Fruit fly (Drosophila melanogaster) whole organism, embryonic: Measurements from ENCODE around the gene CG43446.

ENCODE experiments used
- Ada2b ChIP-seq: fragments of 200-800 bp; sonication (Bioruptor generic); IDR thresholded peaks from 2 replicates; pipeline ENCODE4 v1.3.6; 2022; ENCODE audit warnings: missing biosample characterization, missing genetic modification characterization
- Antp ChIP-seq: fragments of 200-800 bp; sonication (Bioruptor generic); optimal IDR thresholded peaks from 3 replicates; lab custom pipeline; 2016; ENCODE audit warnings: missing biosample characterization, missing genetic modification characterization
- Bgb ChIP-seq: fragments of 200-800 bp; sonication (Bioruptor generic); IDR thresholded peaks from 2 replicates; pipeline ENCODE4 v1.3.6; 2022; ENCODE audit warnings: missing biosample characterization, missing genetic modification characterization; ENCODE audit not compliant: partially characterized antibody
- CG10267 ChIP-seq: fragments of 200-800 bp; sonication (Bioruptor generic); optimal IDR thresholded peaks from 2 replicates; lab custom pipeline; 2018; ENCODE audit warnings: missing biosample characterization, mild to moderate bottlenecking, missing genetic modification characterization, moderate library complexity
- CG10979 ChIP-seq: fragments of 200-800 bp; sonication (Bioruptor generic); optimal IDR thresholded peaks from 2 replicates; lab custom pipeline; 2018; ENCODE audit warnings: missing biosample characterization, mild to moderate bottlenecking, missing genetic modification characterization, moderate library complexity
- CG11504 ChIP-seq: fragments of 200-800 bp; sonication (Bioruptor generic); optimal IDR thresholded peaks from 3 replicates; lab custom pipeline; 2019; ENCODE audit warnings: missing biosample characterization, mild to moderate bottlenecking, missing genetic modification characterization, moderate library complexity
- CG11695 ChIP-seq: fragments of 200-800 bp; sonication (Bioruptor generic); IDR thresholded peaks from 3 replicates; pipeline ENCODE4 v1.3.6; 2022; ENCODE audit warnings: missing biosample characterization, missing genetic modification characterization
- CG12744 ChIP-seq: fragments of 200-800 bp; sonication (Bioruptor generic); optimal IDR thresholded peaks from 2 replicates; lab custom pipeline; 2016; ENCODE audit warnings: missing biosample characterization, missing genetic modification characterization
- CG13424 ChIP-seq: fragments of 200-800 bp; sonication (Bioruptor generic); optimal IDR thresholded peaks from 2 replicates; lab custom pipeline; 2019; ENCODE audit warnings: missing biosample characterization, mild to moderate bottlenecking, missing genetic modification characterization, moderate library complexity
- CG15269 ChIP-seq: fragments of 200-800 bp; sonication (Bioruptor generic); optimal IDR thresholded peaks from 2 replicates; lab custom pipeline; 2018; ENCODE audit warnings: missing biosample characterization, mild to moderate bottlenecking, missing genetic modification characterization, moderate library complexity
- CG15601 ChIP-seq: fragments of 200-800 bp; sonication (Bioruptor generic); optimal IDR thresholded peaks from 3 replicates; lab custom pipeline; 2019; ENCODE audit warnings: missing biosample characterization, mild to moderate bottlenecking, missing genetic modification characterization, moderate library complexity
- CG17359 ChIP-seq: fragments of 200-800 bp; sonication (Bioruptor generic); optimal IDR thresholded peaks from 3 replicates; lab custom pipeline; 2018; ENCODE audit warnings: missing biosample characterization, mild to moderate bottlenecking, missing genetic modification characterization, moderate library complexity
- CG17568 ChIP-seq: fragments of 200-800 bp; sonication (Bioruptor generic); optimal IDR thresholded peaks from 2 replicates; lab custom pipeline; 2018; ENCODE audit warnings: missing biosample characterization, mild to moderate bottlenecking, missing genetic modification characterization, moderate library complexity
- CG18619 ChIP-seq: fragments of 200-800 bp; sonication (Bioruptor generic); optimal IDR thresholded peaks from 3 replicates; lab custom pipeline; 2017; ENCODE audit warnings: missing biosample characterization, mild to moderate bottlenecking, missing genetic modification characterization
- CG2120 ChIP-seq: fragments of 200-800 bp; sonication (Bioruptor generic); optimal IDR thresholded peaks from 3 replicates; lab custom pipeline; 2016; ENCODE audit warnings: missing biosample characterization, missing genetic modification characterization
- CG2712 ChIP-seq: fragments of 200-800 bp; optimal IDR thresholded peaks from 3 replicates; lab custom pipeline; 2019; ENCODE audit warnings: missing biosample characterization, mild to moderate bottlenecking, missing genetic modification characterization, moderate library complexity
- CG30403 ChIP-seq: fragments of 200-800 bp; sonication (Bioruptor generic); optimal IDR thresholded peaks from 3 replicates; lab custom pipeline; 2016; ENCODE audit warnings: missing biosample characterization, missing genetic modification characterization
- CG3847 ChIP-seq: fragments of 200-800 bp; sonication (Bioruptor generic); IDR thresholded peaks from 2 replicates; pipeline ENCODE4 v1.3.6; 2022; ENCODE audit warnings: missing biosample characterization, missing genetic modification characterization
- CG43689 ChIP-seq: fragments of 200-800 bp; sonication (Bioruptor generic); IDR thresholded peaks from 2 replicates; pipeline ENCODE4 v1.3.6; 2022; ENCODE audit warnings: missing biosample characterization, missing genetic modification characterization
- CG5180 ChIP-seq: fragments of 200-800 bp; sonication (Bioruptor generic); optimal IDR thresholded peaks from 3 replicates; lab custom pipeline; 2017; ENCODE audit warnings: missing biosample characterization, missing genetic modification characterization, mild to moderate bottlenecking, moderate library complexity, missing genetic modification reagents
- CG6791 ChIP-seq: fragments of 200-800 bp; sonication (Bioruptor generic); IDR thresholded peaks from 3 replicates; pipeline ENCODE4 v1.3.6; 2022; ENCODE audit warnings: missing biosample characterization, missing genetic modification characterization; ENCODE audit not compliant: partially characterized antibody
- CG7987 ChIP-seq: fragments of 200-800 bp; sonication (Bioruptor generic); optimal IDR thresholded peaks from 2 replicates; lab custom pipeline; 2018; ENCODE audit warnings: missing biosample characterization, mild to moderate bottlenecking, missing genetic modification characterization, moderate library complexity
- CG8290 ChIP-seq, 3 experiments: fragments of 200-800 bp; sonication (Bioruptor generic); optimal IDR thresholded peaks; 2 replicates each; lab custom pipeline; 2016 to 2019; ENCODE audit warnings: missing biosample characterization in 3 of 3, missing genetic modification characterization in 3 of 3, mild to moderate bottlenecking in 2 of 3, moderate library complexity in 1 of 3
- CG9876 ChIP-seq: fragments of 200-800 bp; sonication (Bioruptor generic); optimal IDR thresholded peaks from 2 replicates; lab custom pipeline; 2016; ENCODE audit warnings: missing biosample characterization, missing genetic modification characterization
- CG9932 ChIP-seq: fragments of 200-800 bp; sonication (Bioruptor generic); IDR thresholded peaks from 2 replicates; pipeline ENCODE4 v1.3.6; 2022; ENCODE audit warnings: missing biosample characterization, missing genetic modification characterization
- Dip2 ChIP-seq: fragments of 200-800 bp; sonication (Bioruptor generic); IDR thresholded peaks from 2 replicates; pipeline ENCODE4 v1.3.6; 2022; ENCODE audit warnings: missing biosample characterization, missing genetic modification characterization
- Dref ChIP-seq: fragments of 200-800 bp; sonication (Bioruptor generic); IDR thresholded peaks from 2 replicates; pipeline ENCODE4 v1.3.6; 2022; ENCODE audit warnings: missing biosample characterization, missing genetic modification characterization
- Fer3 ChIP-seq: fragments of 200-800 bp; sonication (Bioruptor generic); optimal IDR thresholded peaks from 2 replicates; lab custom pipeline; 2018; ENCODE audit warnings: missing biosample characterization, mild to moderate bottlenecking, missing genetic modification characterization, moderate library complexity
- Hr51 ChIP-seq, 2 experiments: fragments of 200-800 bp; sonication (Bioruptor generic); optimal IDR thresholded peaks; 2 replicates in 1 of 2; 3 replicates in 1 of 2; lab custom pipeline; 2016 to 2018; ENCODE audit warnings: missing biosample characterization in 2 of 2, missing genetic modification characterization in 2 of 2, mild to moderate bottlenecking in 1 of 2, moderate library complexity in 1 of 2
- Meics ChIP-seq: fragments of 200-800 bp; sonication (Bioruptor generic); optimal IDR thresholded peaks from 2 replicates; lab custom pipeline; 2017; ENCODE audit warnings: missing biosample characterization, mild to moderate bottlenecking, missing genetic modification characterization
- Nf-YA ChIP-seq: fragments of 200-800 bp; sonication (Bioruptor generic); IDR thresholded peaks from 2 replicates; pipeline ENCODE4 v1.3.6; 2022; ENCODE audit warnings: missing biosample characterization, missing genetic modification characterization
- Sox102F ChIP-seq: fragments of 200-800 bp; sonication (Bioruptor generic); optimal IDR thresholded peaks from 2 replicates; lab custom pipeline; 2018; ENCODE audit warnings: missing biosample characterization, mild to moderate bottlenecking, missing genetic modification characterization, moderate library complexity
- Trl ChIP-seq, 3 experiments: fragments of >200 bp in 2 of 3; fragments of 200-800 bp in 1 of 3; sonication (Bioruptor generic) in 1 of 3; optimal IDR thresholded peaks; 2 replicates in 1 of 3; 3 replicates in 2 of 3; lab custom pipeline; 2016 to 2017; ENCODE audit warnings: missing biosample characterization in 1 of 3, missing genetic modification characterization in 1 of 3
- Xbp1 ChIP-seq: fragments of 200-800 bp; sonication (Bioruptor generic); optimal IDR thresholded peaks from 3 replicates; lab custom pipeline; 2016; ENCODE audit warnings: missing biosample characterization, mild to moderate bottlenecking, missing genetic modification characterization
- chif ChIP-seq, 2 experiments: fragments of 200-800 bp; sonication (Bioruptor generic); optimal IDR thresholded peaks; 3 replicates each; lab custom pipeline; 2016; ENCODE audit warnings: missing biosample characterization in 2 of 2, missing genetic modification characterization in 2 of 2
- emc ChIP-seq: fragments of 200-800 bp; sonication (Bioruptor generic); optimal IDR thresholded peaks from 2 replicates; lab custom pipeline; 2016; ENCODE audit warnings: missing biosample characterization, missing genetic modification characterization
- fu2 ChIP-seq: fragments of 200-800 bp; sonication (Bioruptor generic); optimal IDR thresholded peaks from 2 replicates; lab custom pipeline; 2016; ENCODE audit warnings: missing biosample characterization, missing genetic modification characterization
- her ChIP-seq: fragments of 200-800 bp; sonication (Bioruptor generic); optimal IDR thresholded peaks from 2 replicates; lab custom pipeline; 2016; ENCODE audit warnings: missing biosample characterization, missing genetic modification characterization
- ind ChIP-seq: fragments of 200-800 bp; sonication (Bioruptor generic); optimal IDR thresholded peaks from 3 replicates; lab custom pipeline; 2016; ENCODE audit warnings: missing biosample characterization, missing genetic modification characterization
- kay ChIP-seq: fragments of 200-800 bp; sonication (Bioruptor generic); optimal IDR thresholded peaks from 2 replicates; lab custom pipeline; 2016; ENCODE audit warnings: missing biosample characterization, missing genetic modification characterization
- ken ChIP-seq: fragments of 200-800 bp; sonication (Bioruptor generic); IDR thresholded peaks from 3 replicates; pipeline ENCODE4 v1.3.6; 2022; ENCODE audit warnings: missing biosample characterization, missing genetic modification characterization
- lmd ChIP-seq: fragments of 200-800 bp; sonication (Bioruptor generic); IDR thresholded peaks from 2 replicates; pipeline ENCODE4 v1.3.6; 2022; ENCODE audit warnings: missing biosample characterization, missing genetic modification characterization
- pan ChIP-seq, 4 experiments: fragments of >200 bp in 3 of 4; fragments of 200-800 bp in 1 of 4; sonication (Bioruptor generic) in 1 of 4; optimal IDR thresholded peaks in 3 of 4; IDR thresholded peaks in 1 of 4; 2 replicates each; pipeline versions ENCODE4 v1.3.6 to Lab custom; 2017 to 2022; ENCODE audit warnings: missing biosample characterization in 2 of 4, missing genetic modification characterization in 2 of 4, mixed read lengths in 1 of 4
- pita ChIP-seq: fragments of 200-800 bp; sonication (Bioruptor generic); optimal IDR thresholded peaks from 2 replicates; lab custom pipeline; 2017; ENCODE audit warnings: missing biosample characterization, mild to moderate bottlenecking, missing genetic modification characterization
- pzg ChIP-seq: fragments of 200-800 bp; sonication (Bioruptor generic); optimal IDR thresholded peaks from 3 replicates; lab custom pipeline; 2018; ENCODE audit warnings: missing biosample characterization, mild to moderate bottlenecking, missing genetic modification characterization, moderate library complexity
- sug ChIP-seq: fragments of 200-800 bp; optimal IDR thresholded peaks from 2 replicates; lab custom pipeline; 2019; ENCODE audit warnings: missing biosample characterization, mild to moderate bottlenecking, missing genetic modification characterization, moderate library complexity
- usp ChIP-seq: fragments of >200 bp; optimal IDR thresholded peaks from 2 replicates; lab custom pipeline; 2017; ENCODE audit warnings: missing biosample characterization, missing genetic modification characterization
- z ChIP-seq: fragments of 200-800 bp; sonication (Bioruptor generic); IDR thresholded peaks from 3 replicates; pipeline ENCODE4 v1.3.6; 2022; ENCODE audit warnings: missing biosample characterization, missing genetic modification characterization

Gene CG43446

dm6 chr3R:20947991-20948407 is 39.7 kb downstream of the CG43446 start (continued):
- TF ChIP-seq CG18619 (GFP tag; lab: Kevin White, UChicago): no peak
- TF ChIP-seq CG15601 (tag; lab: Kevin White, UChicago): peak; percentile 44
- peak; percentile 49 for TF ChIP-seq CG9876 (GFP tag; lab: Kevin White, UChicago)
- no peak for TF ChIP-seq CG17568 (GFP tag; lab: Kevin White, UChicago)
- TF ChIP-seq Xbp1 (GFP tag; lab: Kevin White, UChicago): peak; percentile 65
- no peak for TF ChIP-seq z (GFP tag; lab: Robert Waterston, UW)
- TF ChIP-seq CG17359 (tag; lab: Kevin White, UChicago): peak; percentile 3
- no peak for TF ChIP-seq CG43689 (GFP tag; lab: Robert Waterston, UW)
- TF ChIP-seq Antp (GFP tag; lab: Kevin White, UChicago): peak; percentile 39
- TF ChIP-seq lmd (GFP tag; lab: Robert Waterston, UW): peak; percentile 63
- peak; percentile 99 for TF ChIP-seq Dip2
- peak; percentile 37 for TF ChIP-seq Dref (GFP tag; lab: Robert Waterston, UW)
- TF ChIP-seq Bgb (GFP tag; lab: Robert Waterston, UW): no peak; the same call in 1 of the 2 replicates
- TF ChIP-seq fu2 (GFP tag; lab: Kevin White, UChicago): peak; percentile 1
- TF ChIP-seq CG3847 (GFP tag; lab: Robert Waterston, UW): peak; percentile 72
- peak; percentile 12 for TF ChIP-seq Fer3
- TF ChIP-seq CG15269 (tag; lab: Kevin White, UChicago): no peak
- TF ChIP-seq CG10267 (tag; lab: Kevin White, UChicago): peak; percentile 56
- peak; percentile 63 for TF ChIP-seq CG8290 (GFP tag; optimal IDR thresholded peaks at IDR 0.05; lab: Kevin White, UChicago)
- TF ChIP-seq CG8290 (tag; optimal IDR thresholded peaks at IDR 0.05; lab: Kevin White, UChicago): peak in 1 of 2 experiments; percentile 90
- peak; percentile 30 for TF ChIP-seq Sox102F (GFP tag; lab: Kevin White, UChicago)
- peak; percentile 30 to 54 for TF ChIP-seq chif (GFP tag; optimal IDR thresholded peaks at IDR 0.05; lab: Kevin White, UChicago)
- TF ChIP-seq CG11695 (GFP tag; lab: Robert Waterston, UW): no peak
- TF ChIP-seq CG11504 (tag; lab: Kevin White, UChicago): peak; percentile 27
- TF ChIP-seq Trl (optimal IDR thresholded peaks at IDR 0.05; lab: Kevin White, UChicago): no peak
- TF ChIP-seq Trl (GFP tag; optimal IDR thresholded peaks at IDR 0.05; lab: Kevin White, UChicago): peak; percentile 66
- TF ChIP-seq pita: peak; percentile 80
- TF ChIP-seq CG2120 (GFP tag; lab: Kevin White, UChicago): peak; percentile 42
- peak; percentile 2 for TF ChIP-seq kay (GFP tag; lab: Kevin White, UChicago)
- TF ChIP-seq pzg (GFP tag; lab: Kevin White, UChicago): peak; percentile 53
- TF ChIP-seq CG6791: peak; percentile 72
- peak; percentile 11 for TF ChIP-seq CG30403
- TF ChIP-seq CG10979 (tag; lab: Kevin White, UChicago): peak; percentile 69
- peak; percentile 68 for TF ChIP-seq CG9932 (GFP tag; lab: Robert Waterston, UW)
- no peak for TF ChIP-seq usp
- TF ChIP-seq CG2712 (tag; lab: Kevin White, UChicago): peak; percentile 35
- TF ChIP-seq CG12744 (GFP tag; lab: Kevin White, UChicago): peak; percentile 39
- TF ChIP-seq pan (optimal IDR thresholded peaks at IDR 0.05; lab: Kevin White, UChicago): no peak
- TF ChIP-seq pan (GFP tag; optimal IDR thresholded peaks at IDR 0.05 in 1 of 2, IDR thresholded peaks at IDR 0.05 in 1 of 2): peak in 1 of 2 experiments; percentile 33
- peak; percentile 20 for TF ChIP-seq ind (GFP tag; lab: Kevin White, UChicago)
- TF ChIP-seq Nf-YA: peak; percentile 31; the same call in 1 of the 2 replicates
- TF ChIP-seq emc (GFP tag; lab: Kevin White, UChicago): peak; percentile 13
- TF ChIP-seq CG5180 (GFP tag; lab: Kevin White, UChicago): no peak
- TF ChIP-seq Meics (GFP tag; lab: Kevin White, UChicago): peak; percentile 45
- peak; percentile 41 for TF ChIP-seq sug (tag; lab: Kevin White, UChicago)
- no peak for TF ChIP-seq Ada2b (GFP tag; lab: Robert Waterston, UW)
- peak; percentile 45 for TF ChIP-seq CG7987
- TF ChIP-seq Hr51 (GFP tag; optimal IDR thresholded peaks at IDR 0.05; lab: Kevin White, UChicago): peak in 1 of 2 experiments; percentile 3
- TF ChIP-seq CG13424 (tag; lab: Kevin White, UChicago): peak; percentile 15
- TF ChIP-seq ken: peak; percentile 49; the same call in 1 of the 3 replicates
- TF ChIP-seq her (GFP tag; lab: Kevin White, UChicago): peak; percentile 56
